Worm (Caenorhabditis elegans) whole organism, L1 larva: ENCODE measurements around the gene lrr-1.

ENCODE experiments used
- C16A3.4 ChIP-seq: fragments of 150-350 bp; optimal IDR thresholded peaks from 2 replicates; lab custom pipeline; 2014; ENCODE audit warnings: missing biosample characterization, missing genetic modification characterization
- aha-1 ChIP-seq: fragments of 150-350 bp; optimal IDR thresholded peaks from 2 replicates; lab custom pipeline; 2014; ENCODE audit warnings: missing biosample characterization, missing genetic modification characterization
- aly-2 ChIP-seq: fragments of 150-350 bp; optimal IDR thresholded peaks from 2 replicates; lab custom pipeline; 2014; ENCODE audit warnings: missing biosample characterization, missing genetic modification characterization
- blmp-1 ChIP-seq: fragments of 150-350 bp; optimal IDR thresholded peaks from 2 replicates; lab custom pipeline; 2014; ENCODE audit warnings: missing biosample characterization, missing genetic modification characterization
- ceh-82 ChIP-seq, 3 experiments: fragments of 150-350 bp in 1 of 3; sonication (generic microtip) in 2 of 3; optimal IDR thresholded peaks; 2 replicates each; lab custom pipeline; 2014 to 2017; ENCODE audit warnings: missing biosample characterization in 3 of 3, missing genetic modification characterization in 3 of 3
- dpl-1 ChIP-seq, 3 experiments: fragments of 150-350 bp in 2 of 3; sonication (generic microtip) in 1 of 3; optimal IDR thresholded peaks; 2 replicates each; lab custom pipeline; 2014 to 2017; ENCODE audit warnings: missing biosample characterization in 3 of 3, missing genetic modification characterization in 3 of 3, missing genetic modification reagents in 3 of 3
- dsc-1 ChIP-seq: sonication (generic microtip); optimal IDR thresholded peaks from 2 replicates; lab custom pipeline; 2016; ENCODE audit warnings: mild to moderate bottlenecking, missing genetic modification characterization, missing compliant biosample characterization
- egl-27 ChIP-seq, 2 experiments: fragments of 150-350 bp in 1 of 2; sonication (generic microtip); optimal IDR thresholded peaks; 3 replicates each; lab custom pipeline; 2017 to 2018; ENCODE audit warnings: missing biosample characterization in 2 of 2, missing genetic modification characterization in 2 of 2, missing genetic modification reagents in 2 of 2
- elt-2 ChIP-seq: sonication (generic microtip); optimal IDR thresholded peaks from 2 replicates; lab custom pipeline; 2016; ENCODE audit warnings: missing genetic modification characterization, mild to moderate bottlenecking, inconsistent platforms, missing compliant biosample characterization, missing genetic modification reagents
- elt-3 ChIP-seq, 6 experiments: fragments of 150-350 bp in 1 of 6; sonication (generic microtip); optimal IDR thresholded peaks; 2 replicates each; lab custom pipeline; 2017 to 2018; ENCODE audit warnings: missing biosample characterization in 6 of 6, missing genetic modification characterization in 6 of 6, inconsistent platforms in 1 of 6
- fkh-10 ChIP-seq: sonication (generic microtip); optimal IDR thresholded peaks from 2 replicates; lab custom pipeline; 2017; ENCODE audit warnings: missing biosample characterization, missing genetic modification reagents, missing genetic modification characterization
- fkh-4 ChIP-seq: sonication (generic microtip); optimal IDR thresholded peaks from 2 replicates; lab custom pipeline; 2016; ENCODE audit warnings: missing compliant biosample characterization, missing genetic modification characterization, borderline replicate concordance
- fkh-8 ChIP-seq: sonication (generic microtip); optimal IDR thresholded peaks from 2 replicates; lab custom pipeline; 2016; ENCODE audit warnings: mild to moderate bottlenecking, missing genetic modification characterization, missing compliant biosample characterization
- grh-1 ChIP-seq: fragments of 200-800 bp; sonication (Bioruptor generic); IDR thresholded peaks from 2 replicates; pipeline ENCODE4 v1.3.6; 2022; ENCODE audit warnings: missing genetic modification reagents, missing genetic modification characterization, missing compliant biosample characterization
- hlh-17 ChIP-seq: fragments of 200-800 bp; sonication (Bioruptor generic); optimal IDR thresholded peaks from 2 replicates; lab custom pipeline; 2018; ENCODE audit warnings: missing genetic modification characterization, mild to moderate bottlenecking, missing compliant biosample characterization, moderate library complexity, borderline replicate concordance
- hpl-2 ChIP-seq: fragments of 150-350 bp; optimal IDR thresholded peaks from 2 replicates; lab custom pipeline; 2014; ENCODE audit warnings: missing biosample characterization, missing genetic modification reagents, missing genetic modification characterization
- lin-15B ChIP-seq: fragments of 150-350 bp; sonication (generic microtip); optimal IDR thresholded peaks from 3 replicates; lab custom pipeline; 2014; ENCODE audit warnings: missing biosample characterization, missing genetic modification characterization
- lin-39 ChIP-seq: fragments of 150-350 bp; optimal IDR thresholded peaks from 2 replicates; lab custom pipeline; 2014; ENCODE audit warnings: missing biosample characterization, missing genetic modification reagents, missing genetic modification characterization
- lir-3 ChIP-seq: sonication (generic microtip); optimal IDR thresholded peaks from 2 replicates; lab custom pipeline; 2016; ENCODE audit warnings: mild to moderate bottlenecking, missing genetic modification characterization, moderate library complexity, missing compliant biosample characterization; ENCODE audit not compliant: poor library complexity
- lsy-2 ChIP-seq, 2 experiments: fragments of 150-350 bp; optimal IDR thresholded peaks; 2 replicates each; lab custom pipeline; 2014; ENCODE audit warnings: missing biosample characterization in 2 of 2, missing genetic modification characterization in 2 of 2
- mdl-1 ChIP-seq, 2 experiments: fragments of 150-350 bp; optimal IDR thresholded peaks; 2 replicates each; lab custom pipeline; 2014 to 2017; ENCODE audit warnings: missing biosample characterization in 2 of 2, missing genetic modification characterization in 2 of 2, inconsistent platforms in 1 of 2
- mep-1 ChIP-seq: fragments of 150-350 bp; optimal IDR thresholded peaks from 2 replicates; lab custom pipeline; 2014; ENCODE audit warnings: missing biosample characterization, missing genetic modification characterization
- nhr-19 ChIP-seq: fragments of 200-800 bp; sonication (Bioruptor generic); conservative IDR thresholded peaks from 2 replicates; pipeline ENCODE4 v1.3.6; 2022; ENCODE audit warnings: missing genetic modification characterization, missing compliant biosample characterization
- nhr-20 ChIP-seq: sonication (generic microtip); optimal IDR thresholded peaks from 2 replicates; lab custom pipeline; 2016; ENCODE audit warnings: mild to moderate bottlenecking, missing genetic modification characterization, missing compliant biosample characterization
- nhr-47 ChIP-seq: sonication (generic microtip); optimal IDR thresholded peaks from 2 replicates; lab custom pipeline; 2016; ENCODE audit warnings: mild to moderate bottlenecking, missing genetic modification characterization, moderate library complexity, missing compliant biosample characterization
- nhr-76 ChIP-seq: sonication (generic microtip); optimal IDR thresholded peaks from 2 replicates; lab custom pipeline; 2017; ENCODE audit warnings: missing biosample characterization, missing genetic modification characterization
- nhr-84 ChIP-seq: sonication (generic microtip); optimal IDR thresholded peaks from 2 replicates; lab custom pipeline; 2017; ENCODE audit warnings: missing biosample characterization, missing genetic modification characterization
- nhr-85 ChIP-seq: sonication (generic microtip); peaks from one replicate; lab custom pipeline; 2016; ENCODE audit warnings: missing genetic modification characterization, inconsistent platforms, missing compliant biosample characterization
- pag-3 ChIP-seq: sonication (generic microtip); optimal IDR thresholded peaks from 2 replicates; lab custom pipeline; 2017; ENCODE audit warnings: missing genetic modification characterization, mild to moderate bottlenecking, missing compliant biosample characterization, antibody characterized with exemption, borderline replicate concordance; ENCODE audit not compliant: insufficient read depth
- pqm-1 ChIP-seq: sonication (generic microtip); optimal IDR thresholded peaks from 3 replicates; lab custom pipeline; 2017; ENCODE audit warnings: missing biosample characterization, missing genetic modification characterization
- skn-1 ChIP-seq: fragments of 150-350 bp; optimal IDR thresholded peaks from 2 replicates; lab custom pipeline; 2014; ENCODE audit warnings: missing biosample characterization, missing genetic modification characterization
- snpc-4 ChIP-seq: fragments of 150-350 bp; optimal IDR thresholded peaks from 2 replicates; lab custom pipeline; 2014; ENCODE audit warnings: missing biosample characterization, missing genetic modification characterization
- sox-4 ChIP-seq: sonication (generic microtip); optimal IDR thresholded peaks from 2 replicates; lab custom pipeline; 2016; ENCODE audit warnings: missing genetic modification characterization, missing compliant biosample characterization
- swsn-7 ChIP-seq: sonication (generic microtip); optimal IDR thresholded peaks from 2 replicates; lab custom pipeline; 2016; ENCODE audit warnings: missing genetic modification characterization, missing compliant biosample characterization
- tbx-2 ChIP-seq: sonication (generic microtip); optimal IDR thresholded peaks from 2 replicates; lab custom pipeline; 2016; ENCODE audit warnings: missing genetic modification characterization, missing compliant biosample characterization
- unc-30 ChIP-seq: sonication (generic microtip); optimal IDR thresholded peaks from 2 replicates; lab custom pipeline; 2017; ENCODE audit warnings: missing biosample characterization, missing genetic modification characterization
- unc-62 ChIP-seq: fragments of 150-350 bp; optimal IDR thresholded peaks from 2 replicates; lab custom pipeline; 2014; ENCODE audit warnings: missing biosample characterization, missing genetic modification reagents, missing genetic modification characterization
- unc-86 ChIP-seq: sonication (generic microtip); optimal IDR thresholded peaks from 2 replicates; lab custom pipeline; 2016; ENCODE audit warnings: missing genetic modification characterization, missing compliant biosample characterization
- vab-15 ChIP-seq: sonication (generic microtip); optimal IDR thresholded peaks from 2 replicates; lab custom pipeline; 2017; ENCODE audit warnings: missing genotype, mild to moderate bottlenecking, missing genetic modification characterization, missing compliant biosample characterization
- xbp-1 ChIP-seq: sonication (generic microtip); optimal IDR thresholded peaks from 2 replicates; lab custom pipeline; 2016; ENCODE audit warnings: missing genetic modification characterization, missing compliant biosample characterization
- zag-1 ChIP-seq: fragments of 150-350 bp; optimal IDR thresholded peaks from 2 replicates; lab custom pipeline; 2014; ENCODE audit warnings: missing biosample characterization, missing genetic modification characterization
- zip-4 ChIP-seq: fragments of 200-800 bp; sonication (Bioruptor generic); optimal IDR thresholded peaks from 2 replicates; lab custom pipeline; 2018; ENCODE audit warnings: mild to moderate bottlenecking, missing genetic modification characterization, moderate library complexity, missing compliant biosample characterization
- ztf-4 ChIP-seq: fragments of 150-350 bp; optimal IDR thresholded peaks from 2 replicates; lab custom pipeline; 2014; ENCODE audit warnings: missing biosample characterization, missing genetic modification characterization

Gene lrr-1

ce11 chrII:5032669-5033068 is 3.6 kb downstream of the lrr-1 start (continued):
- TF ChIP-seq lir-3 (tag; lab: Kevin White, UChicago) (peak; percentile 30), egl-27 (tag; optimal IDR thresholded peaks at IDR 0.05; lab: Kevin White, UChicago) (no peak), zip-4 (GFP tag; lab: Kevin White, UChicago) (no peak), tbx-2 (tag; lab: Kevin White, UChicago) (peak; percentile 27), lsy-2 (tag; optimal IDR thresholded peaks at IDR 0.05; lab: Kevin White, UChicago) (peak; percentile 50 to 73), unc-30 (tag; lab: Kevin White, UChicago) (no peak), lin-15B (tag; lab: Kevin White, UChicago) (no peak), elt-2 (tag; lab: Kevin White, UChicago) (peak; percentile 60), nhr-19 (GFP tag; lab: Robert Waterston, UW) (peak; percentile 70), unc-86 (peak; percentile 13), skn-1 (tag; lab: Kevin White, UChicago) (no peak), aha-1 (tag; lab: Kevin White, UChicago) (no peak), hlh-17 (GFP tag; lab: Kevin White, UChicago) (no peak), dpl-1 (GFP tag; optimal IDR thresholded peaks at IDR 0.05; lab: Kevin White, UChicago) (peak in 2 of 3 experiments; percentile 33 to 45), fkh-4 (tag; lab: Kevin White, UChicago) (no peak), pag-3 (tag; lab: Kevin White, UChicago) (no peak), aly-2 (tag; lab: Kevin White, UChicago) (no peak), elt-3 (tag; optimal IDR thresholded peaks at IDR 0.05; lab: Kevin White, UChicago) (peak in 2 of 6 experiments; percentile 19 to 65), vab-15 (tag; lab: Kevin White, UChicago) (peak; percentile 34), nhr-20 (tag; lab: Kevin White, UChicago) (peak; percentile 69), nhr-85 (tag; lab: Kevin White, UChicago) (peak; percentile 45), dsc-1 (tag; lab: Kevin White, UChicago) (peak; percentile 66), mdl-1 (tag; optimal IDR thresholded peaks at IDR 0.05; lab: Kevin White, UChicago) (peak in 1 of 2 experiments; percentile 58), fkh-10 (no peak), swsn-7 (tag; lab: Kevin White, UChicago) (peak; percentile 60), nhr-84 (tag; lab: Kevin White, UChicago) (no peak), fkh-8 (peak; percentile 48), mep-1 (no peak), pqm-1 (no peak), ceh-82 (tag; optimal IDR thresholded peaks at IDR 0.05; lab: Kevin White, UChicago) (peak in 1 of 3 experiments; percentile 56), xbp-1 (tag; lab: Kevin White, UChicago) (peak; percentile 55), lin-39 (tag; lab: Kevin White, UChicago) (no peak), ztf-4 (tag; lab: Kevin White, UChicago) (peak; percentile 48)

- TF ChIP-seq unc-62 (GFP tag; lab: Kevin White, UChicago) (no peak), ztf-4 (tag; lab: Kevin White, UChicago) (no peak), pqm-1 (no peak), mdl-1 (tag; optimal IDR thresholded peaks at IDR 0.05; lab: Kevin White, UChicago) (no peak), blmp-1 (no peak), nhr-47 (tag; lab: Kevin White, UChicago) (no peak), fkh-10 (no peak), zag-1 (tag; lab: Kevin White, UChicago) (no peak), C16A3.4 (tag; lab: Kevin White, UChicago) (no peak), egl-27 (tag; optimal IDR thresholded peaks at IDR 0.05; lab: Kevin White, UChicago) (no peak), aly-2 (tag; lab: Kevin White, UChicago) (no peak), grh-1 (GFP tag; lab: Robert Waterston, UW) (no peak), snpc-4 (tag; lab: Kevin White, UChicago) (no peak), sox-4 (tag; lab: Kevin White, UChicago) (no peak), nhr-76 (tag; lab: Kevin White, UChicago) (no peak), nhr-85 (tag; lab: Kevin White, UChicago) (no peak), hpl-2 (GFP tag; lab: Kevin White, UChicago) (no peak), dpl-1 (GFP tag; optimal IDR thresholded peaks at IDR 0.05; lab: Kevin White, UChicago) (no peak), elt-3 (tag; optimal IDR thresholded peaks at IDR 0.05; lab: Kevin White, UChicago) (no peak)
Measured at ce11 chrII:5031612-5032011, 4.6 kb downstream of the lrr-1 start, which contains the start of gene wdr-83. TSS of gene wdr-83 (minus strand) at chrII:5031712.
